Fruit fly (Drosophila melanogaster) whole organism, adult: ENCODE results near the gene CG11398.
A peak's percentile ranks its signal among the peaks of the same experiment; 100 is the strongest.

Experiments
- CG11617 ChIP-seq: fragments of 200-800 bp; sonication (Bioruptor generic); optimal IDR thresholded peaks from 2 replicates; lab custom pipeline; 2017; ENCODE audit warnings: mild to moderate bottlenecking, missing biosample characterization, missing genetic modification reagents, missing genetic modification characterization
- CG12768 ChIP-seq: fragments of 200-800 bp; sonication (Bioruptor generic); optimal IDR thresholded peaks from 2 replicates; lab custom pipeline; 2017; ENCODE audit warnings: missing biosample characterization, missing genetic modification characterization, mild to moderate bottlenecking, moderate library complexity, missing genetic modification reagents
- CG14711 ChIP-seq: fragments of 200-800 bp; sonication (Bioruptor generic); optimal IDR thresholded peaks from 2 replicates; lab custom pipeline; 2018; ENCODE audit warnings: missing biosample characterization, mild to moderate bottlenecking, missing genetic modification characterization, moderate library complexity
- CG1620 ChIP-seq: fragments of 200-800 bp; sonication (Bioruptor generic); optimal IDR thresholded peaks from 2 replicates; lab custom pipeline; 2016; ENCODE audit warnings: missing biosample characterization, missing genetic modification characterization
- CG33017 ChIP-seq: fragments of 200-800 bp; sonication (Bioruptor generic); optimal IDR thresholded peaks from 2 replicates; lab custom pipeline; 2018; ENCODE audit warnings: missing biosample characterization, mild to moderate bottlenecking, missing genetic modification characterization, moderate library complexity
- CG5204 ChIP-seq: fragments of 200-800 bp; sonication (Bioruptor generic); optimal IDR thresholded peaks from 2 replicates; lab custom pipeline; 2016; ENCODE audit warnings: missing biosample characterization, missing genetic modification characterization
- CG7045 ChIP-seq: fragments of 200-800 bp; sonication (Bioruptor generic); optimal IDR thresholded peaks from 2 replicates; lab custom pipeline; 2017; ENCODE audit warnings: missing biosample characterization, mild to moderate bottlenecking, missing genetic modification characterization
- CG7101 ChIP-seq: fragments of 200-800 bp; sonication (Bioruptor generic); optimal IDR thresholded peaks from 2 replicates; lab custom pipeline; 2018; ENCODE audit warnings: missing biosample characterization, mild to moderate bottlenecking, missing genetic modification characterization, moderate library complexity
- Clk ChIP-seq: fragments of 200-800 bp; sonication (Bioruptor generic); optimal IDR thresholded peaks from 2 replicates; lab custom pipeline; 2017; ENCODE audit warnings: missing biosample characterization, missing genetic modification characterization
- Crg-1 ChIP-seq: fragments of 200-800 bp; sonication (Bioruptor generic); optimal IDR thresholded peaks from 2 replicates; lab custom pipeline; 2016; ENCODE audit warnings: missing biosample characterization, missing genetic modification characterization
- Hr96 ChIP-seq: fragments of 200-800 bp; sonication (Bioruptor generic); optimal IDR thresholded peaks from 2 replicates; lab custom pipeline; 2016; ENCODE audit warnings: missing biosample characterization, missing genetic modification characterization
- Mnt ChIP-seq: fragments of 200-800 bp; sonication (Bioruptor generic); optimal IDR thresholded peaks from 2 replicates; lab custom pipeline; 2016; ENCODE audit warnings: missing biosample characterization, mild to moderate bottlenecking, missing genetic modification characterization
- bab1 ChIP-seq: fragments of 200-800 bp; sonication (Bioruptor generic); optimal IDR thresholded peaks from 3 replicates; lab custom pipeline; 2019; ENCODE audit warnings: missing biosample characterization, mild to moderate bottlenecking, missing genetic modification characterization, moderate library complexity
- cic ChIP-seq: fragments of 200-800 bp; sonication (Bioruptor generic); optimal IDR thresholded peaks from 2 replicates; lab custom pipeline; 2017; ENCODE audit warnings: missing biosample characterization, mild to moderate bottlenecking, missing genetic modification characterization, moderate library complexity
- cnc ChIP-seq, 2 experiments: fragments of >200 bp; optimal IDR thresholded peaks; 2 replicates each; lab custom pipeline; 2017
- kay ChIP-seq: fragments of 200-800 bp; sonication (Bioruptor generic); peaks from one replicate; lab custom pipeline; 2016; ENCODE audit warnings: missing biosample characterization, missing genetic modification characterization, borderline replicate concordance
- ovo ChIP-seq: fragments of 200-800 bp; sonication (Bioruptor generic); optimal IDR thresholded peaks from 2 replicates; lab custom pipeline; 2016; ENCODE audit warnings: missing biosample characterization, missing genetic modification characterization
- pad ChIP-seq: fragments of 200-800 bp; sonication (Bioruptor generic); optimal IDR thresholded peaks from 3 replicates; lab custom pipeline; 2017; ENCODE audit warnings: missing biosample characterization, missing genetic modification characterization, mild to moderate bottlenecking, moderate library complexity, missing genetic modification reagents
- tj ChIP-seq: fragments of 200-800 bp; sonication (Bioruptor generic); optimal IDR thresholded peaks from 3 replicates; lab custom pipeline; 2017; ENCODE audit warnings: missing biosample characterization, mild to moderate bottlenecking, missing genetic modification characterization, moderate library complexity
- toe ChIP-seq: fragments of 200-800 bp; sonication (Bioruptor generic); optimal IDR thresholded peaks from 2 replicates; lab custom pipeline; 2016; ENCODE audit warnings: missing biosample characterization, missing genetic modification characterization

Gene CG11398

DNA sequence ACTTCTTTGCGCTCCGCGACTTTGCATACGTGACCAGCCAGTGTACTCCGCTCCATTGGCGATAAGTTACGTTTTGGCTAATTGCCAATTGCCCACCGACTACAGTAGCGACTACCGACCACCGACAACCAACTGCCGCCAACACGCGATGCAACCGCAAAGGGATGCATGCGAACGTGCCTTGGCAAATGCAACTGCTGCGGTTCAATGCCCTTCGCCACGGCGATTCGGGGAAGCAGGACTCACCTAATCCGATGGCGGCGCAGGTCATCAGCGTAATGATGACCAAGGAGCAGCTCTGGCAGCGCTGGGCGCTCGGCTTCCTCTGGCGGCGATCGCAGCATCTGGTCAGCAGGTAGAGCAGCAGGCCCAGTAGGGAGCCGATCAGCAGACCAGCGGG lies 10.9 kb upstream of the CG11398 start:
- TF ChIP-seq CG1620, result no peak

- no peak for TF ChIP-seq CG5204 (GFP tag; lab: Kevin White, UChicago)
- TF ChIP-seq tj (GFP tag; lab: Kevin White, UChicago), result no peak
- no peak for TF ChIP-seq Crg-1 (GFP tag; lab: Kevin White, UChicago)
- no peak for TF ChIP-seq CG12768 (GFP tag; lab: Kevin White, UChicago)
- TF ChIP-seq CG7101 (tag; lab: Kevin White, UChicago), result no peak
- no peak for TF ChIP-seq CG7045 (GFP tag; lab: Kevin White, UChicago)
- no peak for TF ChIP-seq bab1
- TF ChIP-seq CG33017 (tag; lab: Kevin White, UChicago), result no peak
- TF ChIP-seq CG1620, result no peak
- TF ChIP-seq Clk, result no peak
- TF ChIP-seq Hr96 (GFP tag; lab: Kevin White, UChicago), result no peak
- no peak for TF ChIP-seq Mnt
- no peak for TF ChIP-seq cnc (optimal IDR thresholded peaks at IDR 0.05; lab: Kevin White, UChicago)
- no peak for TF ChIP-seq ovo (GFP tag; lab: Kevin White, UChicago)
- TF ChIP-seq pad, result no peak
- no peak for TF ChIP-seq CG11617 (GFP tag; lab: Kevin White, UChicago)
- TF ChIP-seq toe, result no peak
- no peak for TF ChIP-seq cic
- no peak for TF ChIP-seq CG14711 (tag; lab: Kevin White, UChicago)
- TF ChIP-seq kay (GFP tag; lab: Kevin White, UChicago), result no peak
Measured at dm6 chrX:1216681-1217080, 1.7 kb upstream of the CG11398 start.

dm6 chrX:1209251-1210020 lies 5.5 kb downstream of the CG11398 start, which contains the start of gene CG11382:
Gene CG11382 (plus strand): TSS chrX:1209970.
- TF ChIP-seq cnc (optimal IDR thresholded peaks at IDR 0.05; lab: Kevin White, UChicago) (no peak), Hr96 (GFP tag; lab: Kevin White, UChicago) (no peak), cic (no peak), toe (no peak), Mnt (no peak), CG12768 (GFP tag; lab: Kevin White, UChicago) (no peak), CG5204 (GFP tag; lab: Kevin White, UChicago) (no peak), Crg-1 (GFP tag; lab: Kevin White, UChicago) (no peak), ovo (GFP tag; lab: Kevin White, UChicago) (no peak), CG7101 (tag; lab: Kevin White, UChicago) (no peak), CG7045 (GFP tag; lab: Kevin White, UChicago) (no peak), CG33017 (tag; lab: Kevin White, UChicago) (no peak)

DNA sequence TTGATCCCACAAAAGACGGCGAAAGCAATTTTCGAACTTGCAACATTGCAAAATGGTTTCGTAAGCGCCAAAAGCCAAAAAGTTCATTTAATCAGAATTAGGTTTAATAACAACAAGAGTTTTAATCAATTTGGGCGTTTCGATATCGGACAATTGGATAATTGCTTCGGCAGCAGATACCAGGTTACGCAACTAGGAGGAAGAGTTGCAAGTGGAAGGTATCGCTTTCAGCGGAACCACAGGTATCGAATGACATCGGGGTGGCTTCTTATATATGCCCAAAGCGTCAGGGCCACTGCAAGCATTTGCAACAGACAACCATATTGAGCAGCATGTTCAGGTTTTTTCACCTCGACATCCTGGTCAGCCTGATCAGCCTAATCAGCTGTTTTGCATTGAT lies 8.5 kb downstream of the CG11398 start, which contains the start of gene CG14624:
CG14624 (plus strand) TSS at position 301 of the 400 bp plus-strand sequence.
- TF ChIP-seq cnc (optimal IDR thresholded peaks at IDR 0.05; lab: Kevin White, UChicago) (no peak), tj (GFP tag; lab: Kevin White, UChicago) (peak; percentile 57)

- TF ChIP-seq kay (GFP tag; lab: Kevin White, UChicago) (no peak), CG14711 (tag; lab: Kevin White, UChicago) (no peak), toe (no peak), CG5204 (GFP tag; lab: Kevin White, UChicago) (no peak), Hr96 (GFP tag; lab: Kevin White, UChicago) (no peak), tj (GFP tag; lab: Kevin White, UChicago) (no peak), pad (no peak), bab1 (no peak), CG1620 (no peak), Clk (no peak), ovo (GFP tag; lab: Kevin White, UChicago) (no peak), CG7045 (GFP tag; lab: Kevin White, UChicago) (no peak), cnc (optimal IDR thresholded peaks at IDR 0.05; lab: Kevin White, UChicago) (no peak), CG33017 (tag; lab: Kevin White, UChicago) (no peak), Mnt (no peak), CG11617 (GFP tag; lab: Kevin White, UChicago) (no peak), CG12768 (GFP tag; lab: Kevin White, UChicago) (no peak), CG7101 (tag; lab: Kevin White, UChicago) (no peak), cic (no peak), Crg-1 (GFP tag; lab: Kevin White, UChicago) (no peak)
Measured at dm6 chrX:1203477-1203876, 11.5 kb downstream of the CG11398 start, which contains the start of gene CG11381. Gene CG11381 (plus strand): TSS chrX:1203777.

DNA sequence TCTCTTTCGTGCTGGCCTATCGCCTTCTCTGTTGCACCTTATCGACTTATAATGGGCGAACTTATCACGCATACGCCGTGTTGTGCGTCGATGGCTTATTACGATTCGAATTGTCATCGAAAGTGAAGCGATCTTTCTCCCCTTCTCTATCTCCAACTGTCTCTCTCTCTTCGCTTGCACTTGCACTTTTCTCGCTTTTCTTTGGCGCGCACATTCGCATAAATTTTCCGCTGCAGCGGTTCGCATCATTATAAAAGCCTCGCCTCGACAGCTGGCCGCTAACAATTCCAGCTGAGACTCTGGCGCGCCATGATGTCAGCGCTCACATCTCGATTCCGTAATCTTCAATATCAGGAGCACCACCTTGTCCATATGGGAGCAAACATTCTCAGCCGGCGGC lies 15.7 kb downstream of the CG11398 start, which contains the start of gene CG14625:
CG14625 (plus strand) TSS at position 301 of the 400 bp plus-strand sequence.
- TF ChIP-seq CG5204 (GFP tag; lab: Kevin White, UChicago), result no peak
- TF ChIP-seq CG7101 (tag; lab: Kevin White, UChicago), result no peak
- TF ChIP-seq toe, result no peak
- no peak for TF ChIP-seq CG12768 (GFP tag; lab: Kevin White, UChicago)
- TF ChIP-seq bab1, result no peak
- no peak for TF ChIP-seq cnc (optimal IDR thresholded peaks at IDR 0.05; lab: Kevin White, UChicago)
- no peak for TF ChIP-seq ovo (GFP tag; lab: Kevin White, UChicago)
- TF ChIP-seq CG1620, result no peak
- TF ChIP-seq Crg-1 (GFP tag; lab: Kevin White, UChicago), result no peak
- TF ChIP-seq kay (GFP tag; lab: Kevin White, UChicago), result no peak
